Fruit fly (Drosophila melanogaster) whole organism, embryonic: ENCODE results near the gene IntS9.

ENCODE experiments used
- Antp ChIP-seq: fragments of 200-800 bp; sonication (Bioruptor generic); optimal IDR thresholded peaks from 3 replicates; lab custom pipeline; 2016; ENCODE audit warnings: missing biosample characterization, missing genetic modification characterization
- BtbVII ChIP-seq: fragments of 200-800 bp; sonication (Bioruptor generic); optimal IDR thresholded peaks from 3 replicates; lab custom pipeline; 2017; ENCODE audit warnings: missing biosample characterization, mild to moderate bottlenecking, missing genetic modification characterization
- CG10274 ChIP-seq: fragments of 200-800 bp; sonication (Bioruptor generic); optimal IDR thresholded peaks from 3 replicates; lab custom pipeline; 2017; ENCODE audit warnings: missing biosample characterization, mild to moderate bottlenecking, missing genetic modification characterization
- CG11093 ChIP-seq: fragments of 200-800 bp; sonication (Bioruptor generic); IDR thresholded peaks from 3 replicates; pipeline ENCODE4 v1.3.6; 2022; ENCODE audit warnings: missing biosample characterization, missing genetic modification characterization
- CG11398 ChIP-seq: fragments of 200-800 bp; sonication (Bioruptor generic); optimal IDR thresholded peaks from 2 replicates; lab custom pipeline; 2016; ENCODE audit warnings: missing biosample characterization, missing genetic modification characterization
- CG12942 ChIP-seq: fragments of 200-800 bp; sonication (Bioruptor generic); optimal IDR thresholded peaks from 3 replicates; lab custom pipeline; 2016; ENCODE audit warnings: missing biosample characterization, missing genetic modification characterization
- CG13123 ChIP-seq: fragments of 200-800 bp; sonication (Bioruptor generic); optimal IDR thresholded peaks from 2 replicates; lab custom pipeline; 2016; ENCODE audit warnings: missing biosample characterization, missing genetic modification characterization
- CG13296 ChIP-seq: fragments of 200-800 bp; sonication (Bioruptor generic); optimal IDR thresholded peaks from 3 replicates; lab custom pipeline; 2018; ENCODE audit warnings: missing biosample characterization, mild to moderate bottlenecking, missing genetic modification characterization
- CG13775 ChIP-seq: fragments of 200-800 bp; sonication (Bioruptor generic); optimal IDR thresholded peaks from 3 replicates; lab custom pipeline; 2017; ENCODE audit warnings: missing biosample characterization, mild to moderate bottlenecking, missing genetic modification characterization
- CG14710 ChIP-seq: fragments of 200-800 bp; sonication (Bioruptor generic); optimal IDR thresholded peaks from 3 replicates; lab custom pipeline; 2019; ENCODE audit warnings: missing biosample characterization, mild to moderate bottlenecking, missing genetic modification characterization, moderate library complexity
- CG14860 ChIP-seq: fragments of 200-800 bp; sonication (Bioruptor generic); IDR thresholded peaks from 3 replicates; pipeline ENCODE4 v1.3.6; 2022; ENCODE audit warnings: missing biosample characterization, missing genetic modification characterization; ENCODE audit not compliant: partially characterized antibody
- CG15269 ChIP-seq: fragments of 200-800 bp; sonication (Bioruptor generic); optimal IDR thresholded peaks from 2 replicates; lab custom pipeline; 2018; ENCODE audit warnings: missing biosample characterization, mild to moderate bottlenecking, missing genetic modification characterization, moderate library complexity
- CG16863 ChIP-seq: fragments of 200-800 bp; sonication (Bioruptor generic); optimal IDR thresholded peaks from 3 replicates; lab custom pipeline; 2016; ENCODE audit warnings: missing biosample characterization, missing genetic modification characterization
- CG17359 ChIP-seq: fragments of 200-800 bp; sonication (Bioruptor generic); optimal IDR thresholded peaks from 3 replicates; lab custom pipeline; 2018; ENCODE audit warnings: missing biosample characterization, mild to moderate bottlenecking, missing genetic modification characterization, moderate library complexity
- CG17385 ChIP-seq: fragments of 200-800 bp; sonication (Bioruptor generic); optimal IDR thresholded peaks from 3 replicates; lab custom pipeline; 2018; ENCODE audit warnings: missing biosample characterization, mild to moderate bottlenecking, missing genetic modification characterization
- CG31441 ChIP-seq: fragments of 200-800 bp; sonication (Bioruptor generic); IDR thresholded peaks from 2 replicates; pipeline ENCODE4 v1.3.6; 2022; ENCODE audit warnings: missing biosample characterization, missing genetic modification characterization
- CG3281 ChIP-seq: fragments of 200-800 bp; sonication (Bioruptor generic); optimal IDR thresholded peaks from 3 replicates; lab custom pipeline; 2017; ENCODE audit warnings: missing biosample characterization, mild to moderate bottlenecking, missing genetic modification characterization
- CG3847 ChIP-seq: fragments of 200-800 bp; sonication (Bioruptor generic); IDR thresholded peaks from 2 replicates; pipeline ENCODE4 v1.3.6; 2022; ENCODE audit warnings: missing biosample characterization, missing genetic modification characterization
- CG4360 ChIP-seq: fragments of 200-800 bp; sonication (Bioruptor generic); IDR thresholded peaks from 2 replicates; pipeline ENCODE4 v1.3.6; 2022; ENCODE audit warnings: missing biosample characterization, missing genetic modification characterization
- CrebB ChIP-seq: fragments of 200-800 bp; sonication (Bioruptor generic); optimal IDR thresholded peaks from 3 replicates; lab custom pipeline; 2018; ENCODE audit warnings: missing biosample characterization, mild to moderate bottlenecking, missing genetic modification characterization
- D19A ChIP-seq: fragments of 200-800 bp; optimal IDR thresholded peaks from 3 replicates; lab custom pipeline; 2019; ENCODE audit warnings: missing biosample characterization, mild to moderate bottlenecking, missing genetic modification characterization, moderate library complexity
- Dll ChIP-seq: fragments of 200-800 bp; sonication (Bioruptor generic); IDR thresholded peaks from 4 replicates; pipeline ENCODE4 v1.3.6; 2022; ENCODE audit warnings: missing biosample characterization, missing genetic modification characterization; ENCODE audit not compliant: partially characterized antibody
- Doc3 ChIP-seq: fragments of 200-800 bp; sonication (Bioruptor generic); IDR thresholded peaks from 3 replicates; pipeline ENCODE4 v1.3.6; 2022; ENCODE audit warnings: missing biosample characterization, missing genetic modification characterization; ENCODE audit not compliant: partially characterized antibody
- Hr3 ChIP-seq: fragments of 200-800 bp; sonication (Bioruptor generic); optimal IDR thresholded peaks from 3 replicates; lab custom pipeline; 2016; ENCODE audit warnings: missing biosample characterization, missing genetic modification characterization
- Med ChIP-seq: fragments of 200-800 bp; sonication (Bioruptor generic); peaks from one replicate; lab custom pipeline; 2016; ENCODE audit warnings: missing biosample characterization, missing genetic modification characterization, mild to moderate bottlenecking, inconsistent platforms, moderate library complexity
- Nf-YC ChIP-seq: fragments of 200-800 bp; optimal IDR thresholded peaks from 3 replicates; lab custom pipeline; 2019; ENCODE audit warnings: missing biosample characterization, mild to moderate bottlenecking, missing genetic modification characterization, moderate library complexity
- Side ChIP-seq: fragments of 200-800 bp; sonication (Bioruptor generic); optimal IDR thresholded peaks from 2 replicates; lab custom pipeline; 2016; ENCODE audit warnings: missing biosample characterization, missing genetic modification characterization
- Sox100B ChIP-seq: fragments of 200-800 bp; sonication (Bioruptor generic); optimal IDR thresholded peaks from 3 replicates; lab custom pipeline; 2018; ENCODE audit warnings: missing biosample characterization, mild to moderate bottlenecking, missing genetic modification characterization
- Sox102F ChIP-seq: fragments of 200-800 bp; sonication (Bioruptor generic); optimal IDR thresholded peaks from 2 replicates; lab custom pipeline; 2018; ENCODE audit warnings: missing biosample characterization, mild to moderate bottlenecking, missing genetic modification characterization, moderate library complexity
- Sry-δ ChIP-seq: fragments of 200-800 bp; sonication (Bioruptor generic); optimal IDR thresholded peaks from 2 replicates; lab custom pipeline; 2016; ENCODE audit warnings: missing biosample characterization, missing genetic modification characterization
- ab ChIP-seq: fragments of 200-800 bp; sonication (Bioruptor generic); optimal IDR thresholded peaks from 2 replicates; lab custom pipeline; 2016; ENCODE audit warnings: missing biosample characterization, missing genetic modification characterization
- ac ChIP-seq: fragments of 200-800 bp; sonication (Bioruptor generic); optimal IDR thresholded peaks from 3 replicates; lab custom pipeline; 2017; ENCODE audit warnings: missing biosample characterization, mild to moderate bottlenecking, missing genetic modification characterization
- ase ChIP-seq: fragments of 200-800 bp; sonication (Bioruptor generic); IDR thresholded peaks from 3 replicates; pipeline ENCODE4 v1.3.6; 2022; ENCODE audit warnings: missing biosample characterization, missing genetic modification characterization
- ato ChIP-seq: fragments of 200-800 bp; sonication (Bioruptor generic); IDR thresholded peaks from 2 replicates; pipeline ENCODE4 v1.3.6; 2022; ENCODE audit warnings: missing biosample characterization, missing genetic modification characterization; ENCODE audit not compliant: partially characterized antibody
- cad ChIP-seq: fragments of >200 bp; optimal IDR thresholded peaks from 2 replicates; lab custom pipeline; 2017; ENCODE audit warnings: missing biosample characterization, missing genetic modification characterization
- crc ChIP-seq: fragments of 200-800 bp; sonication (Bioruptor generic); optimal IDR thresholded peaks from 2 replicates; lab custom pipeline; 2016; ENCODE audit warnings: missing biosample characterization, missing genetic modification characterization
- ftz-f1 ChIP-seq: fragments of 200-800 bp; sonication (Bioruptor generic); optimal IDR thresholded peaks from 2 replicates; lab custom pipeline; 2016; ENCODE audit warnings: missing biosample characterization, missing genetic modification characterization
- gcm ChIP-seq: fragments of 200-800 bp; sonication (Bioruptor generic); optimal IDR thresholded peaks from 2 replicates; lab custom pipeline; 2019; ENCODE audit warnings: missing biosample characterization, mild to moderate bottlenecking, missing genetic modification characterization, moderate library complexity
- hkb ChIP-seq, 2 experiments: fragments of 200-800 bp in 1 of 2; fragments of >200 bp in 1 of 2; sonication (Bioruptor generic) in 1 of 2; IDR thresholded peaks in 1 of 2; optimal IDR thresholded peaks in 1 of 2; 2 replicates each; pipeline versions ENCODE4 v1.3.6 to Lab custom; 2017 to 2022; ENCODE audit warnings: missing biosample characterization in 1 of 2, missing genetic modification characterization in 1 of 2
- lmd ChIP-seq: fragments of 200-800 bp; sonication (Bioruptor generic); IDR thresholded peaks from 2 replicates; pipeline ENCODE4 v1.3.6; 2022; ENCODE audit warnings: missing biosample characterization, missing genetic modification characterization
- lov ChIP-seq, 2 experiments: fragments of 200-800 bp in 1 of 2; fragments of >200 bp in 1 of 2; sonication (Bioruptor generic) in 1 of 2; IDR thresholded peaks in 1 of 2; optimal IDR thresholded peaks in 1 of 2; 2 replicates in 1 of 2; 3 replicates in 1 of 2; pipeline versions ENCODE4 v1.3.6 to Lab custom; 2017 to 2022; ENCODE audit warnings: missing biosample characterization in 1 of 2, missing genetic modification characterization in 1 of 2
- mld ChIP-seq: fragments of 200-800 bp; sonication (Bioruptor generic); IDR thresholded peaks from 3 replicates; pipeline ENCODE4 v1.3.6; 2022; ENCODE audit warnings: missing biosample characterization, missing genetic modification characterization; ENCODE audit not compliant: partially characterized antibody
- pb ChIP-seq: fragments of 200-800 bp; sonication (Bioruptor generic); optimal IDR thresholded peaks from 3 replicates; lab custom pipeline; 2016; ENCODE audit warnings: missing biosample characterization, missing genetic modification characterization
- pfk ChIP-seq: fragments of 200-800 bp; sonication (Bioruptor generic); optimal IDR thresholded peaks from 2 replicates; lab custom pipeline; 2018; ENCODE audit warnings: missing biosample characterization, mild to moderate bottlenecking, missing genetic modification characterization, moderate library complexity
- sc ChIP-seq, 3 experiments: fragments of >200 bp in 2 of 3; fragments of 200-800 bp in 1 of 3; sonication (Bioruptor generic) in 1 of 3; optimal IDR thresholded peaks; 2 replicates in 2 of 3; 3 replicates in 1 of 3; lab custom pipeline; 2017; ENCODE audit warnings: mild to moderate bottlenecking in 1 of 3, missing biosample characterization in 1 of 3, missing genetic modification characterization in 1 of 3, missing genetic modification reagents in 1 of 3
- sens-2 ChIP-seq: fragments of 200-800 bp; sonication (Bioruptor generic); IDR thresholded peaks from 2 replicates; pipeline ENCODE4 v1.3.6; 2022; ENCODE audit warnings: missing biosample characterization, missing genetic modification characterization
- trem ChIP-seq: fragments of 200-800 bp; optimal IDR thresholded peaks from 3 replicates; lab custom pipeline; 2019; ENCODE audit warnings: missing biosample characterization, mild to moderate bottlenecking, missing genetic modification characterization, moderate library complexity
- vnd ChIP-seq: fragments of 200-800 bp; sonication (Bioruptor generic); IDR thresholded peaks from 3 replicates; pipeline ENCODE4 v1.3.6; 2022; ENCODE audit warnings: missing biosample characterization, missing genetic modification characterization; ENCODE audit not compliant: partially characterized antibody
- wek ChIP-seq: fragments of 200-800 bp; sonication (Bioruptor generic); optimal IDR thresholded peaks from 3 replicates; lab custom pipeline; 2018; ENCODE audit warnings: missing biosample characterization, mild to moderate bottlenecking, missing genetic modification characterization, moderate library complexity

Gene IntS9

DNA sequence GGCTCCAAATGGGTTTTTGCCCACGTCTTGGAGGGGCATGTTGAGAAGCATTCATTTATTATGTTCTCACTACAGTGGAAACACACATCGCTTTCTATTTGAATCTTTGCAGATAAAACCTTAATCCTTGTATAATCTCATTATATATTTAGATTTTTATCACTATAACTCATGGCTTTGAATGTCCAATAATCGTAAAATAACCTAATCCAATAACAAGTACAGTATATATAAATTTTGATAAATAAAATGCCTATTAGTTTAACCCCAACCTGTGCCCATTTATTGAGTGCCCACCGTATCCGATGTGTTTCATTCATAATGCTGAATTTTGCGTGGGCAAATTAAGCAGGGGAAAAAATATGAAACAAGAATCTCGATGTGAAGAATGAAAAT, 41.1 kb upstream of the IntS9 start (continued):
- TF ChIP-seq CG31441 (GFP tag; lab: Robert Waterston, UW): peak; percentile 34; the same call in 1 of the 2 replicates
- TF ChIP-seq Antp (GFP tag; lab: Kevin White, UChicago): no peak
- no peak for TF ChIP-seq CG11398
- TF ChIP-seq CG17359 (tag; lab: Kevin White, UChicago): peak; percentile 18
- no peak for TF ChIP-seq Dll (GFP tag; lab: Robert Waterston, UW)
- no peak for TF ChIP-seq CG13123 (GFP tag; lab: Kevin White, UChicago)
- TF ChIP-seq wek: no peak
- TF ChIP-seq CrebB: no peak
- no peak for TF ChIP-seq Doc3 (GFP tag; lab: Robert Waterston, UW)
- no peak for TF ChIP-seq sc (optimal IDR thresholded peaks at IDR 0.05; lab: Kevin White, UChicago)
- no peak for TF ChIP-seq sc (GFP tag; optimal IDR thresholded peaks at IDR 0.05; lab: Kevin White, UChicago)
- TF ChIP-seq pb (GFP tag; lab: Kevin White, UChicago): no peak
- no peak for TF ChIP-seq mld
- no peak for TF ChIP-seq ac (GFP tag; lab: Kevin White, UChicago)
- peak; percentile 62 for TF ChIP-seq CG15269 (tag; lab: Kevin White, UChicago)
- no peak for TF ChIP-seq gcm (GFP tag; lab: Kevin White, UChicago)
- TF ChIP-seq crc: no peak
- peak; percentile 16 for TF ChIP-seq CG13775 (GFP tag; lab: Kevin White, UChicago)
- TF ChIP-seq CG3281 (GFP tag; lab: Kevin White, UChicago): peak; percentile 53
- TF ChIP-seq D19A: no peak
- TF ChIP-seq lov (optimal IDR thresholded peaks at IDR 0.05; lab: Kevin White, UChicago): no peak
- no peak for TF ChIP-seq lov (GFP tag; IDR thresholded peaks at IDR 0.05; lab: Robert Waterston, UW)
- no peak for TF ChIP-seq cad (GFP tag; lab: Kevin White, UChicago)
- no peak for TF ChIP-seq pfk (GFP tag; lab: Kevin White, UChicago)
- TF ChIP-seq CG11093 (GFP tag; lab: Robert Waterston, UW): no peak
- TF ChIP-seq CG13296: peak; percentile 34
- no peak for TF ChIP-seq ab
- TF ChIP-seq CG14860 (GFP tag; lab: Robert Waterston, UW): no peak
- no peak for TF ChIP-seq CG4360 (GFP tag; lab: Robert Waterston, UW)
- TF ChIP-seq sens-2 (GFP tag; lab: Robert Waterston, UW): no peak
- TF ChIP-seq Sox100B (GFP tag; lab: Kevin White, UChicago): peak; percentile 2
- no peak for TF ChIP-seq CG16863 (GFP tag; lab: Kevin White, UChicago)
- TF ChIP-seq ase (GFP tag; lab: Robert Waterston, UW): no peak
- no peak for TF ChIP-seq ato (GFP tag; lab: Robert Waterston, UW)
- no peak for TF ChIP-seq Sry-δ (GFP tag; lab: Kevin White, UChicago)
- no peak for TF ChIP-seq CG10274 (GFP tag; lab: Kevin White, UChicago)
- no peak for TF ChIP-seq hkb (optimal IDR thresholded peaks at IDR 0.05; lab: Kevin White, UChicago)
- no peak for TF ChIP-seq hkb (GFP tag; IDR thresholded peaks at IDR 0.05; lab: Robert Waterston, UW)
- TF ChIP-seq Med (GFP tag; lab: Kevin White, UChicago): peak; percentile 56
- TF ChIP-seq vnd (GFP tag; lab: Robert Waterston, UW): no peak
- no peak for TF ChIP-seq Sox102F (GFP tag; lab: Kevin White, UChicago)
- no peak for TF ChIP-seq CG12942 (GFP tag; lab: Kevin White, UChicago)
- TF ChIP-seq CG14710 (tag; lab: Kevin White, UChicago): no peak
- 0 out of 2 replicates have a peak, but pooled peaks have one; percentile 26 for TF ChIP-seq CG3847
- TF ChIP-seq BtbVII (GFP tag; lab: Kevin White, UChicago): no peak
- TF ChIP-seq Hr3 (GFP tag; lab: Kevin White, UChicago): no peak
- TF ChIP-seq trem (tag; lab: Kevin White, UChicago): no peak
- TF ChIP-seq ftz-f1 (GFP tag; lab: Kevin White, UChicago): no peak
- no peak for TF ChIP-seq Side (GFP tag; lab: Kevin White, UChicago)
- peak; percentile 55; the same call in 1 of the 2 replicates for TF ChIP-seq lmd (GFP tag; lab: Robert Waterston, UW)
- TF ChIP-seq Nf-YC: peak; percentile 58
- peak; percentile 21 for TF ChIP-seq CG17385 (GFP tag; lab: Kevin White, UChicago)
